Worm (Caenorhabditis elegans): ENCODE results near the gene C05E11.6.

The C05E11.6 gene

DNA sequence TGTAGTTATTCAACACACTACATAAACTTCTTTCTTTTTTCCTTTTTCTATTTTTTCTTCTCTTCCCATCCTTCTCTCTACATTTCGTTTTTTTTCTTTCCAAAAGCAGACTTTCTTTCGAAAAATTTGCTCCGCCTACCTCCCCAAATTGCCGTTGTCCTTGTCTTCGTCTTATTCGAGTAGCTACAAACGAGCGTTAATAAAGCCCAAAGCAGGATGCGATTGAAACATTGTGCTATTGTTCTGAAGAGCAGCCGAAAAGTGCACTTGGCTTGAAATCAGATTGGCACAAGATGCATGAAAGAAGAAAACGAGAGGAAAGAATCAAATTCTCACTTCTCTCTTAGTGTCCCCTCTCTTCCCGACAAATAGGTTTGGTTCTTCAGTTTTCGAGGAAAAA lies 12.9 kb downstream of the C05E11.6 start:
- TF ChIP-seq unc-42 (tag; optimal IDR thresholded peaks at IDR 0.05) (peak; percentile 61), sox-2 (GFP tag; IDR thresholded peaks at IDR 0.05) (no peak)

DNA sequence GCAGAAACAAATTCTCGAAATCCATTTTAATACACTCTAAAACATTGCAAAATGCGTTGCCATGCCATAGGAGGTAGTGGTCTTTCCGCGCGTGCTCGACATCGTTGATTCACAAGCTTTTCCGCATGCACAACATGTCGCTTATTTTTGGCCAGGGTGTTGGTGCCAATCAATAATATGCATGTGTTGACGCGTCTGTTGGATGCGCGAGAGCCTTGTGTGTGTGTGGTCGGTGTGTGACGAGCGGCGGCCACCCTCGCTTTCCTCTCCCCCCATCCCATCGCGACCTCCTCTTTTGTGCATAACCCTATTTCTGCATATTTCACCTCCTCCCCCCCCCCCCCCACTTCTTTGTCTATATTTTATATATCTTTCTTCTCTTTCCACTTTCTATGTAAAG lies 14.3 kb downstream of the C05E11.6 start:
- TF ChIP-seq ceh-19 (GFP tag; optimal IDR thresholded peaks at IDR 0.05): peak; percentile 20
- TF ChIP-seq ceh-31 (tag; optimal IDR thresholded peaks at IDR 0.05): peak; percentile 71
- TF ChIP-seq ztf-16 (tag; optimal IDR thresholded peaks at IDR 0.05): no peak
- TF ChIP-seq Y22D7AL.16 (tag; optimal IDR thresholded peaks at IDR 0.05): no peak
- TF ChIP-seq sox-2 (GFP tag; IDR thresholded peaks at IDR 0.05): 0 out of 2 replicates have a peak, but pooled peaks have one; percentile 11
- TF ChIP-seq hlh-30 (tag; optimal IDR thresholded peaks at IDR 0.05; ENCODE audit: insufficient read depth): peak; percentile 19
- no peak for TF ChIP-seq lim-6 (tag; optimal IDR thresholded peaks at IDR 0.05)
- peak; percentile 43 for TF ChIP-seq nfya-1 (tag; optimal IDR thresholded peaks at IDR 0.05)
- peak; percentile 22 for TF ChIP-seq unc-42 (tag; optimal IDR thresholded peaks at IDR 0.05)
- peak; percentile 88 for TF ChIP-seq ceh-48 (tag; optimal IDR thresholded peaks at IDR 0.05)

DNA sequence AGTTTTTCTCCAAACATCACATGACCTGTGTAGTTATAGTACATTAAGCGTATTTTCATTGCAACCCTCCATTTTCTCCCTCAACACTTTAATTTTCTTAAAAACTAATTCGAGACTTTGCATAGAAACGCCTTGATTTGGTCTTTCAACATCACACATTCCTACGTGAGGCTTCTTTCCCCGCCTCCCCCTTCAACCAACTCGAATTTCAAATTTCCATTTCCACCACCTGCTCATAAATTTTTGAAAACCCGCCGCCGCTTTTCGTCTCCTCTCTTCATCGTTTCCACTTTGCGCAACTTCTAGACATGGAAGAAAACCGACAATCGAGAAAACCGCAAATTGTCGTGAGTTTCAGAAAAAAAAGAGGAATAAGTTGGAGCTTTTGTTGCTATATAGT lies 16.0 kb downstream of the C05E11.6 start, which contains the start of gene C05E11.3:
Gene C05E11.3 (plus strand): TSS at position 301 of the 400 bp plus-strand sequence.
- TF ChIP-seq dmd-4 (tag; optimal IDR thresholded peaks at IDR 0.05; ENCODE audit: borderline replicate concordance) (no peak), pat-9 (tag; optimal IDR thresholded peaks at IDR 0.05) (no peak), nfya-1 (tag; optimal IDR thresholded peaks at IDR 0.05) (no peak), sdc-2 (tag; optimal IDR thresholded peaks at IDR 0.05) (no peak), C08G9.2 (tag; optimal IDR thresholded peaks at IDR 0.05) (no peak), C38D4.7 (GFP tag; optimal IDR thresholded peaks at IDR 0.05) (no peak), ceh-2 (tag; optimal IDR thresholded peaks at IDR 0.05) (no peak), dve-1 (tag; optimal IDR thresholded peaks at IDR 0.05) (no peak), K02D7.2 (tag; optimal IDR thresholded peaks at IDR 0.05) (no peak), rnt-1 (tag; optimal IDR thresholded peaks at IDR 0.05) (no peak), unc-55 (GFP tag; optimal IDR thresholded peaks at IDR 0.05) (no peak), hlh-13 (GFP tag; optimal IDR thresholded peaks at IDR 0.05) (no peak), ceh-34 (tag; optimal IDR thresholded peaks at IDR 0.05) (no peak)

- TF ChIP-seq nhr-11 (tag; optimal IDR thresholded peaks at IDR 0.05) (no peak), sox-2 (GFP tag; IDR thresholded peaks at IDR 0.05) (no peak), ceh-31 (tag; optimal IDR thresholded peaks at IDR 0.05) (no peak), lim-6 (tag; optimal IDR thresholded peaks at IDR 0.05) (no peak), ceh-22 (tag; optimal IDR thresholded peaks at IDR 0.05) (no peak), unc-55 (GFP tag; optimal IDR thresholded peaks at IDR 0.05) (no peak), rnt-1 (tag; optimal IDR thresholded peaks at IDR 0.05) (no peak), nfya-1 (tag; optimal IDR thresholded peaks at IDR 0.05) (no peak), sdc-2 (tag; optimal IDR thresholded peaks at IDR 0.05) (no peak), ceh-6 (GFP tag; optimal IDR thresholded peaks at IDR 0.05) (no peak), ceh-2 (tag; optimal IDR thresholded peaks at IDR 0.05) (no peak), pha-2 (tag; optimal IDR thresholded peaks at IDR 0.05) (no peak), odd-2 (tag; optimal IDR thresholded peaks at IDR 0.05) (no peak), ets-4 (tag; optimal IDR thresholded peaks at IDR 0.05) (no peak), elt-4 (tag; optimal IDR thresholded peaks at IDR 0.05) (no peak), pag-3 (tag; optimal IDR thresholded peaks at IDR 0.05; ENCODE audit: borderline replicate concordance) (no peak), ceh-14 (tag; optimal IDR thresholded peaks at IDR 0.05) (no peak), T23F11.4 (GFP tag; optimal IDR thresholded peaks at IDR 0.05) (no peak), ceh-24 (tag; optimal IDR thresholded peaks at IDR 0.05) (no peak), unc-3 (GFP tag; conservative IDR thresholded peaks at IDR 0.05) (no peak), unc-3 (tag; optimal IDR thresholded peaks at IDR 0.05) (no peak)
Observed at ce11 chrX:4578581-4578980, 16.6 kb downstream of the C05E11.6 start.

Data from whole organism, late embryonic.